Fruit fly (Drosophila melanogaster) whole organism, embryonic: ENCODE measurements around the gene Mis12.

Experiments used
- ATbp ChIP-seq: fragments of 200-800 bp; sonication (Bioruptor generic); optimal IDR thresholded peaks from 2 replicates; lab custom pipeline; 2017; ENCODE audit warnings: missing biosample characterization, mild to moderate bottlenecking, missing genetic modification characterization, missing genetic modification reagents
- Blimp-1 ChIP-seq: fragments of 200-800 bp; sonication (Bioruptor generic); optimal IDR thresholded peaks from 3 replicates; lab custom pipeline; 2018; ENCODE audit warnings: missing biosample characterization, missing genetic modification characterization, mild to moderate bottlenecking, moderate library complexity, missing genetic modification reagents
- CG10565 ChIP-seq: fragments of 200-800 bp; sonication (Bioruptor generic); optimal IDR thresholded peaks from 3 replicates; lab custom pipeline; 2016; ENCODE audit warnings: missing biosample characterization, mild to moderate bottlenecking, missing genetic modification characterization
- CG11560 ChIP-seq: fragments of 200-800 bp; sonication (Bioruptor generic); IDR thresholded peaks from 3 replicates; pipeline ENCODE4 v1.3.6; 2022; ENCODE audit warnings: missing biosample characterization, missing genetic modification characterization
- CG11695 ChIP-seq: fragments of 200-800 bp; sonication (Bioruptor generic); IDR thresholded peaks from 3 replicates; pipeline ENCODE4 v1.3.6; 2022; ENCODE audit warnings: missing biosample characterization, missing genetic modification characterization
- CG1233 ChIP-seq: fragments of 200-800 bp; sonication (Bioruptor generic); optimal IDR thresholded peaks from 4 replicates; lab custom pipeline; 2018; ENCODE audit warnings: missing biosample characterization, mild to moderate bottlenecking, missing genetic modification characterization
- CG12391 ChIP-seq: fragments of 200-800 bp; sonication (Bioruptor generic); optimal IDR thresholded peaks from 3 replicates; lab custom pipeline; 2018; ENCODE audit warnings: missing biosample characterization, mild to moderate bottlenecking, missing genetic modification characterization, moderate library complexity
- CG12744 ChIP-seq: fragments of 200-800 bp; sonication (Bioruptor generic); optimal IDR thresholded peaks from 2 replicates; lab custom pipeline; 2016; ENCODE audit warnings: missing biosample characterization, missing genetic modification characterization
- CG15514 ChIP-seq: fragments of 200-800 bp; sonication (Bioruptor generic); optimal IDR thresholded peaks from 3 replicates; lab custom pipeline; 2017; ENCODE audit warnings: missing biosample characterization, missing genetic modification characterization, mild to moderate bottlenecking, moderate library complexity, missing genetic modification reagents
- CG15696 ChIP-seq: fragments of 200-800 bp; sonication (Bioruptor generic); optimal IDR thresholded peaks from 2 replicates; lab custom pipeline; 2019; ENCODE audit warnings: missing biosample characterization, mild to moderate bottlenecking, missing genetic modification characterization, moderate library complexity
- CG1603 ChIP-seq: fragments of 200-800 bp; sonication (Bioruptor generic); optimal IDR thresholded peaks from 2 replicates; lab custom pipeline; 2019; ENCODE audit warnings: missing biosample characterization, mild to moderate bottlenecking, missing genetic modification characterization, moderate library complexity
- CG16815 ChIP-seq: fragments of 200-800 bp; sonication (Bioruptor generic); optimal IDR thresholded peaks from 3 replicates; lab custom pipeline; 2017; ENCODE audit warnings: missing biosample characterization, mild to moderate bottlenecking, missing genetic modification characterization
- CG2875 ChIP-seq: fragments of 200-800 bp; sonication (Bioruptor generic); optimal IDR thresholded peaks from 2 replicates; lab custom pipeline; 2017; ENCODE audit warnings: missing biosample characterization, mild to moderate bottlenecking, missing genetic modification characterization, missing genetic modification reagents
- CG30403 ChIP-seq: fragments of 200-800 bp; sonication (Bioruptor generic); optimal IDR thresholded peaks from 3 replicates; lab custom pipeline; 2016; ENCODE audit warnings: missing biosample characterization, missing genetic modification characterization
- CG33557 ChIP-seq: fragments of 200-800 bp; sonication (Bioruptor generic); optimal IDR thresholded peaks from 2 replicates; lab custom pipeline; 2019; ENCODE audit warnings: missing biosample characterization, mild to moderate bottlenecking, missing genetic modification characterization, moderate library complexity
- CG42726 ChIP-seq: fragments of 200-800 bp; sonication (Bioruptor generic); IDR thresholded peaks from 2 replicates; pipeline ENCODE4 v1.3.6; 2022; ENCODE audit warnings: missing biosample characterization, missing genetic modification characterization; ENCODE audit not compliant: partially characterized antibody
- CG4328 ChIP-seq: fragments of 200-800 bp; sonication (Bioruptor generic); optimal IDR thresholded peaks from 3 replicates; lab custom pipeline; 2017; ENCODE audit warnings: missing biosample characterization, missing genetic modification reagents, missing genetic modification characterization
- CG4730 ChIP-seq: fragments of 200-800 bp; sonication (Bioruptor generic); IDR thresholded peaks from 2 replicates; pipeline ENCODE4 v1.3.6; 2022; ENCODE audit warnings: missing biosample characterization, missing genetic modification characterization
- CG6813 ChIP-seq: fragments of 200-800 bp; sonication (Bioruptor generic); optimal IDR thresholded peaks from 2 replicates; lab custom pipeline; 2017; ENCODE audit warnings: missing biosample characterization, missing genetic modification characterization, mild to moderate bottlenecking, moderate library complexity, missing genetic modification reagents
- CG7357 ChIP-seq: fragments of 200-800 bp; sonication (Bioruptor generic); IDR thresholded peaks from 3 replicates; pipeline ENCODE4 v1.3.6; 2022; ENCODE audit warnings: missing biosample characterization, missing genetic modification characterization
- CG7556 ChIP-seq: fragments of 200-800 bp; sonication (Bioruptor generic); optimal IDR thresholded peaks from 2 replicates; lab custom pipeline; 2017; ENCODE audit warnings: missing biosample characterization, mild to moderate bottlenecking, missing genetic modification characterization
- CG7786 ChIP-seq: fragments of 200-800 bp; sonication (Bioruptor generic); optimal IDR thresholded peaks from 2 replicates; lab custom pipeline; 2016; ENCODE audit warnings: missing biosample characterization, missing genetic modification characterization
- CG8290 ChIP-seq, 3 experiments: fragments of 200-800 bp; sonication (Bioruptor generic); optimal IDR thresholded peaks; 2 replicates each; lab custom pipeline; 2016 to 2019; ENCODE audit warnings: missing biosample characterization in 3 of 3, missing genetic modification characterization in 3 of 3, mild to moderate bottlenecking in 2 of 3, moderate library complexity in 1 of 3
- CG8765 ChIP-seq: fragments of 200-800 bp; sonication (Bioruptor generic); IDR thresholded peaks from 2 replicates; pipeline ENCODE4 v1.3.6; 2022; ENCODE audit warnings: missing biosample characterization, missing genetic modification characterization
- Chrac-16 ChIP-seq: fragments of 200-800 bp; sonication (Bioruptor generic); optimal IDR thresholded peaks from 3 replicates; lab custom pipeline; 2016; ENCODE audit warnings: missing biosample characterization, missing genetic modification characterization
- Hr3 ChIP-seq: fragments of 200-800 bp; sonication (Bioruptor generic); optimal IDR thresholded peaks from 3 replicates; lab custom pipeline; 2016; ENCODE audit warnings: missing biosample characterization, missing genetic modification characterization
- Kr ChIP-seq: fragments of 200-800 bp; sonication (Bioruptor generic); optimal IDR thresholded peaks from 2 replicates; lab custom pipeline; 2017; ENCODE audit warnings: missing biosample characterization, mild to moderate bottlenecking, missing genetic modification characterization
- Lim3 ChIP-seq: fragments of 200-800 bp; sonication (Bioruptor generic); IDR thresholded peaks from 2 replicates; pipeline ENCODE4 v1.3.6; 2022; ENCODE audit warnings: missing biosample characterization, missing genetic modification characterization
- Max ChIP-seq: fragments of 200-800 bp; sonication (Bioruptor generic); optimal IDR thresholded peaks from 2 replicates; lab custom pipeline; 2016; ENCODE audit warnings: missing biosample characterization, mild to moderate bottlenecking, missing genetic modification characterization
- NfI ChIP-seq: fragments of 200-800 bp; sonication (Bioruptor generic); optimal IDR thresholded peaks from 3 replicates; lab custom pipeline; 2018; ENCODE audit warnings: missing biosample characterization, mild to moderate bottlenecking, missing genetic modification characterization, moderate library complexity
- Oli ChIP-seq: fragments of 200-800 bp; sonication (Bioruptor generic); optimal IDR thresholded peaks from 2 replicates; lab custom pipeline; 2018; ENCODE audit warnings: missing biosample characterization, mild to moderate bottlenecking, missing genetic modification characterization, moderate library complexity
- Pdp1 ChIP-seq, 2 experiments: fragments of 200-800 bp; sonication (Bioruptor generic); optimal IDR thresholded peaks; 3 replicates each; lab custom pipeline; 2016; ENCODE audit warnings: missing biosample characterization in 2 of 2, missing genetic modification characterization in 2 of 2, mild to moderate bottlenecking in 1 of 2, moderate library complexity in 1 of 2
- Ptx1 ChIP-seq: fragments of 200-800 bp; sonication (Bioruptor generic); IDR thresholded peaks from 2 replicates; pipeline ENCODE4 v1.3.6; 2022; ENCODE audit warnings: missing biosample characterization, missing genetic modification characterization
- Ssrp ChIP-seq: fragments of 200-800 bp; sonication (Bioruptor generic); optimal IDR thresholded peaks from 2 replicates; lab custom pipeline; 2018; ENCODE audit warnings: missing biosample characterization, mild to moderate bottlenecking, missing genetic modification characterization, moderate library complexity
- Trl ChIP-seq, 3 experiments: fragments of >200 bp in 2 of 3; fragments of 200-800 bp in 1 of 3; sonication (Bioruptor generic) in 1 of 3; optimal IDR thresholded peaks; 2 replicates in 1 of 3; 3 replicates in 2 of 3; lab custom pipeline; 2016 to 2017; ENCODE audit warnings: missing biosample characterization in 1 of 3, missing genetic modification characterization in 1 of 3
- az2 ChIP-seq: fragments of 200-800 bp; sonication (Bioruptor generic); optimal IDR thresholded peaks from 3 replicates; lab custom pipeline; 2016; ENCODE audit warnings: missing biosample characterization, missing genetic modification characterization
- btn ChIP-seq: fragments of 200-800 bp; sonication (Bioruptor generic); optimal IDR thresholded peaks from 2 replicates; lab custom pipeline; 2016; ENCODE audit warnings: missing biosample characterization, missing genetic modification characterization
- dmrt11E ChIP-seq: fragments of 200-800 bp; sonication (Bioruptor generic); optimal IDR thresholded peaks from 3 replicates; lab custom pipeline; 2018; ENCODE audit warnings: missing biosample characterization, mild to moderate bottlenecking, missing genetic modification characterization, moderate library complexity
- dmrt99B ChIP-seq: fragments of 200-800 bp; sonication (Bioruptor generic); optimal IDR thresholded peaks from 2 replicates; lab custom pipeline; 2018; ENCODE audit warnings: missing biosample characterization, mild to moderate bottlenecking, missing genetic modification characterization, moderate library complexity
- eve ChIP-seq, 2 experiments: fragments of >200 bp; optimal IDR thresholded peaks; 2 replicates each; lab custom pipeline; 2017; ENCODE audit warnings: missing biosample characterization in 2 of 2, missing genetic modification characterization in 2 of 2
- gsb-n ChIP-seq: fragments of 200-800 bp; sonication (Bioruptor generic); optimal IDR thresholded peaks from 3 replicates; lab custom pipeline; 2018; ENCODE audit warnings: missing biosample characterization, mild to moderate bottlenecking, missing genetic modification characterization
- lmd ChIP-seq: fragments of 200-800 bp; sonication (Bioruptor generic); IDR thresholded peaks from 2 replicates; pipeline ENCODE4 v1.3.6; 2022; ENCODE audit warnings: missing biosample characterization, missing genetic modification characterization
- oc ChIP-seq: fragments of 200-800 bp; sonication (Bioruptor generic); optimal IDR thresholded peaks from 2 replicates; lab custom pipeline; 2018; ENCODE audit warnings: missing biosample characterization, mild to moderate bottlenecking, missing genetic modification characterization, moderate library complexity
- peb ChIP-seq: fragments of 200-800 bp; sonication (Bioruptor generic); IDR thresholded peaks from 2 replicates; pipeline ENCODE4 v1.3.6; 2022; ENCODE audit warnings: missing biosample characterization, missing genetic modification characterization
- row ChIP-seq: fragments of 200-800 bp; sonication (Bioruptor generic); IDR thresholded peaks from 3 replicates; pipeline ENCODE4 v1.3.6; 2022; ENCODE audit warnings: missing biosample characterization, missing genetic modification characterization
- sc ChIP-seq, 3 experiments: fragments of >200 bp in 2 of 3; fragments of 200-800 bp in 1 of 3; sonication (Bioruptor generic) in 1 of 3; optimal IDR thresholded peaks; 2 replicates in 2 of 3; 3 replicates in 1 of 3; lab custom pipeline; 2017; ENCODE audit warnings: mild to moderate bottlenecking in 1 of 3, missing biosample characterization in 1 of 3, missing genetic modification characterization in 1 of 3, missing genetic modification reagents in 1 of 3
- zf30C ChIP-seq: fragments of 200-800 bp; sonication (Bioruptor generic); optimal IDR thresholded peaks from 3 replicates; lab custom pipeline; 2018; ENCODE audit warnings: missing biosample characterization, mild to moderate bottlenecking, missing genetic modification characterization

Mis12 gene

dm6 chr3L:6981823-6982222 lies 13.0 kb upstream of the Mis12 start (continued):
- TF ChIP-seq CG11560 (no peak), Lim3 (GFP tag; lab: Robert Waterston, UW) (no peak), az2 (GFP tag; lab: Kevin White, UChicago) (peak; percentile 51), CG12744 (GFP tag; lab: Kevin White, UChicago) (no peak), Chrac-16 (GFP tag; lab: Kevin White, UChicago) (peak; percentile 43), CG8290 (GFP tag; optimal IDR thresholded peaks at IDR 0.05; lab: Kevin White, UChicago) (peak; percentile 13), CG8290 (tag; optimal IDR thresholded peaks at IDR 0.05; lab: Kevin White, UChicago) (peak in 1 of 2 experiments; percentile 18), CG8765 (GFP tag; lab: Robert Waterston, UW) (peak; percentile 62; the same call in 1 of the 2 replicates), CG15514 (no peak), Pdp1 (GFP tag; optimal IDR thresholded peaks at IDR 0.05; lab: Kevin White, UChicago) (peak; percentile 3 to 36), Kr (no peak), Trl (optimal IDR thresholded peaks at IDR 0.05; lab: Kevin White, UChicago) (no peak), Trl (GFP tag; optimal IDR thresholded peaks at IDR 0.05; lab: Kevin White, UChicago) (peak; percentile 52), sc (optimal IDR thresholded peaks at IDR 0.05; lab: Kevin White, UChicago) (no peak), sc (GFP tag; optimal IDR thresholded peaks at IDR 0.05; lab: Kevin White, UChicago) (peak; percentile 47), Hr3 (GFP tag; lab: Kevin White, UChicago) (peak; percentile 32), CG1603 (tag; lab: Kevin White, UChicago) (peak; percentile 54), CG4730 (GFP tag; lab: Robert Waterston, UW) (no peak), CG7357 (GFP tag; lab: Robert Waterston, UW) (no peak; the same call in 2 of the 3 replicates), Ssrp (peak; percentile 68), CG1233 (no peak), CG30403 (peak; percentile 39), CG10565 (GFP tag; lab: Kevin White, UChicago) (no peak), lmd (peak; percentile 26; the same call in 1 of the 2 replicates), eve (GFP tag; optimal IDR thresholded peaks at IDR 0.05; lab: Kevin White, UChicago) (peak in 1 of 2 experiments; percentile 60), CG7786 (GFP tag; lab: Kevin White, UChicago) (no peak), CG33557 (peak; percentile 70), gsb-n (tag; lab: Kevin White, UChicago) (peak; percentile 32), peb (GFP tag; lab: Robert Waterston, UW) (0 out of 2 replicates have a peak, but pooled peaks have one; percentile 17), zf30C (GFP tag; lab: Kevin White, UChicago) (peak; percentile 86), row (GFP tag; lab: Robert Waterston, UW) (peak; percentile 52), ATbp (peak; percentile 9), btn (peak; percentile 18), Blimp-1 (peak; percentile 43), CG16815 (GFP tag; lab: Kevin White, UChicago) (peak; percentile 62), CG12391 (tag; lab: Kevin White, UChicago) (peak; percentile 72), Ptx1 (GFP tag; lab: Robert Waterston, UW) (0 out of 2 replicates have a peak, but pooled peaks have one; percentile 47), CG11695 (GFP tag; lab: Robert Waterston, UW) (0 out of 3 replicates have a peak, but pooled peaks have one; percentile 36), dmrt11E (tag; lab: Kevin White, UChicago) (peak; percentile 86), dmrt99B (tag; lab: Kevin White, UChicago) (peak; percentile 39), CG7556 (GFP tag; lab: Kevin White, UChicago) (peak; percentile 60), CG4328 (no peak), Oli (tag; lab: Kevin White, UChicago) (peak; percentile 60), CG42726 (GFP tag; lab: Robert Waterston, UW) (no peak), NfI (GFP tag; lab: Kevin White, UChicago) (no peak), CG15696 (tag; lab: Kevin White, UChicago) (peak; percentile 85), Max (GFP tag; lab: Kevin White, UChicago) (no peak), CG2875 (GFP tag; lab: Kevin White, UChicago) (peak; percentile 25), CG6813 (GFP tag; lab: Kevin White, UChicago) (peak; percentile 12), oc (tag; lab: Kevin White, UChicago) (peak; percentile 47)
